Fruit fly (Drosophila melanogaster) whole organism, pupa: ENCODE measurements around the gene eIF4G2.

Source experiments
- CG12605 ChIP-seq: fragments of 200-800 bp; sonication (Bioruptor generic); IDR thresholded peaks from 2 replicates; pipeline ENCODE4 v1.3.6; 2022; ENCODE audit warnings: missing biosample characterization, missing genetic modification characterization
- CG13204 ChIP-seq: fragments of 200-800 bp; sonication (Bioruptor generic); optimal IDR thresholded peaks from 2 replicates; lab custom pipeline; 2018; ENCODE audit warnings: missing biosample characterization, mild to moderate bottlenecking, missing genetic modification characterization, moderate library complexity
- CG15710 ChIP-seq: fragments of 200-800 bp; sonication (Bioruptor generic); optimal IDR thresholded peaks from 2 replicates; lab custom pipeline; 2018; ENCODE audit warnings: missing biosample characterization, mild to moderate bottlenecking, missing genetic modification characterization, moderate library complexity
- CG34367 ChIP-seq: fragments of 200-800 bp; sonication (Bioruptor generic); optimal IDR thresholded peaks from 2 replicates; lab custom pipeline; 2018; ENCODE audit warnings: missing biosample characterization, mild to moderate bottlenecking, missing genetic modification characterization
- CG4496 ChIP-seq: fragments of 200-800 bp; sonication (Bioruptor generic); IDR thresholded peaks from 3 replicates; pipeline ENCODE4 v1.3.6; 2022; ENCODE audit warnings: missing biosample characterization, missing genetic modification characterization
- CG8159 ChIP-seq: fragments of 200-800 bp; sonication (Bioruptor generic); optimal IDR thresholded peaks from 3 replicates; lab custom pipeline; 2018; ENCODE audit warnings: missing biosample characterization, mild to moderate bottlenecking, missing genetic modification characterization, moderate library complexity
- CG9948 ChIP-seq: fragments of 200-800 bp; sonication (Bioruptor generic); optimal IDR thresholded peaks from 2 replicates; lab custom pipeline; 2018; ENCODE audit warnings: missing biosample characterization, mild to moderate bottlenecking, missing genetic modification characterization, moderate library complexity
- EcR ChIP-seq: fragments of 200-800 bp; sonication (Bioruptor generic); optimal IDR thresholded peaks from 3 replicates; lab custom pipeline; 2019; ENCODE audit warnings: missing biosample characterization, missing genetic modification characterization, mild to moderate bottlenecking, moderate library complexity, missing genetic modification reagents
- Pif1A ChIP-seq: fragments of 200-800 bp; sonication (Bioruptor generic); optimal IDR thresholded peaks from 3 replicates; lab custom pipeline; 2016; ENCODE audit warnings: missing biosample characterization, missing genetic modification characterization
- Pif1B ChIP-seq: fragments of 200-800 bp; sonication (Bioruptor generic); optimal IDR thresholded peaks from 3 replicates; lab custom pipeline; 2016; ENCODE audit warnings: missing biosample characterization, missing genetic modification characterization
- Snoo ChIP-seq: fragments of 200-800 bp; sonication (Bioruptor generic); optimal IDR thresholded peaks from 3 replicates; lab custom pipeline; 2017; ENCODE audit warnings: missing biosample characterization, mild to moderate bottlenecking, missing genetic modification characterization, inconsistent platforms

DNA sequence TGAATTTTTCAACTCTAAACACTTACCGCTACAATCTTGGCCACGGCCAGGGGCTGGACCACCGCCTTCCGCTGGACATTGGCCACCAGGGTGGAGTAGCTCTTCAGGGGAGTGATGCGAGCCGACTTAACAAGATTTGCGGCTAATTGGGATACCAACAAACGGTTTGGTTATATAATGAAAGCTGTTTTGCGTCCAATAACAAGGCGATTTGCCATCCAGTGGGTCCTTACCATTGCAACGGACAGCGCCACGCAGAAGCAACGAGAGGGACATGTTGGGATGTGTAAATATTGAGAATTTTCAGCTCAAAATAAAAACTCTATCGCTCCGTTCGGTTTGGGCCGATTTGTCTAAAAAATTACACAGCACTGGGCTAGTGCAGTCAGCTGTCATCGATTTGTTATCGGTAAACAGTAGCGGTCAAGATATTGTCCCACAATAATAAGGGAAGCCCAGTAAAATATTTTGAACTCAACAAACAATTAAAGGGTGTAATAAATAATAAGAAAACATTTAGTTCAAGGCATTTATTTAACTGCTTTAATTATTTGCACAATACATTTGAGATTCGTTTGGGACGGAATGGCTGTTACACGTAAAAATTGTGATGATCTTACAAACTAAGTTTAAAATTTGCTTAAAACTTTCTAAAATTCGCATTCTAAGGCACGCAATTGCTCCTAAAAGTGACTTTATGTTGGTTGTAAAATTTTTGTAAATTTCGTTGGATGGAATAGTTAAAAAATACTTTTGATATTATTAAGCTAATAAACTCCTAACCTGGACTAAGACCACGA, 58.6 kb downstream of the eIF4G2 start, which contains the start of gene SdhD:
- TF ChIP-seq CG15710 (tag; lab: Kevin White, UChicago) (no peak), CG8159 (no peak), Pif1A (GFP tag; lab: Kevin White, UChicago) (no peak), EcR (no peak), CG34367 (tag; lab: Kevin White, UChicago) (no peak), Pif1B (GFP tag; lab: Kevin White, UChicago) (no peak), Snoo (tag; lab: Kevin White, UChicago) (peak; percentile 32), CG12605 (GFP tag; lab: Robert Waterston, UW) (no peak), CG13204 (no peak), CG9948 (tag; lab: Kevin White, UChicago) (no peak), CG4496 (no peak)
